Worm (Caenorhabditis elegans) whole organism, L3 larva: ENCODE data around the gene M03F4.6.
A peak's percentile ranks its signal among the peaks of the same experiment; 100 is the strongest.

Experiments
- aly-2 ChIP-seq: fragments of 150-350 bp; optimal IDR thresholded peaks from 2 replicates; lab custom pipeline; 2014; ENCODE audit warnings: missing biosample characterization, missing genetic modification characterization
- ceh-16 ChIP-seq: sonication (generic microtip); optimal IDR thresholded peaks from 2 replicates; lab custom pipeline; 2017; ENCODE audit warnings: missing biosample characterization, missing genetic modification characterization
- ceh-28 ChIP-seq: fragments of 150-350 bp; optimal IDR thresholded peaks from 2 replicates; lab custom pipeline; 2014; ENCODE audit warnings: missing biosample characterization, missing genetic modification reagents, missing genetic modification characterization
- ceh-9 ChIP-seq: sonication (generic microtip); optimal IDR thresholded peaks from 2 replicates; lab custom pipeline; 2018; ENCODE audit warnings: missing biosample characterization, missing genetic modification characterization
- daf-12 ChIP-seq: fragments of 150-350 bp; optimal IDR thresholded peaks from 2 replicates; lab custom pipeline; 2014; ENCODE audit warnings: missing biosample characterization, missing genetic modification reagents, missing genetic modification characterization
- egl-27 ChIP-seq: sonication (generic microtip); optimal IDR thresholded peaks from 4 replicates; lab custom pipeline; 2017; ENCODE audit warnings: missing biosample characterization, missing genetic modification reagents, missing genetic modification characterization
- elt-1 ChIP-seq: fragments of 150-350 bp; optimal IDR thresholded peaks from 2 replicates; lab custom pipeline; 2014; ENCODE audit warnings: missing biosample characterization, missing genetic modification characterization
- elt-2 ChIP-seq: sonication (generic microtip); optimal IDR thresholded peaks from 2 replicates; lab custom pipeline; 2016; ENCODE audit warnings: missing genetic modification reagents, mild to moderate bottlenecking, missing genetic modification characterization, missing compliant biosample characterization
- elt-3 ChIP-seq, 3 experiments: fragments of 150-350 bp in 1 of 3; sonication (generic microtip) in 2 of 3; optimal IDR thresholded peaks; 2 replicates in 2 of 3; 4 replicates in 1 of 3; lab custom pipeline; 2014 to 2017; ENCODE audit warnings: missing biosample characterization in 3 of 3, missing genetic modification characterization in 3 of 3
- eor-1 ChIP-seq, 2 experiments: fragments of 150-350 bp; optimal IDR thresholded peaks; 2 replicates each; lab custom pipeline; 2014 to 2018; ENCODE audit warnings: missing biosample characterization in 2 of 2, missing genetic modification characterization in 2 of 2
- fkh-10 ChIP-seq: sonication (generic microtip); optimal IDR thresholded peaks from 2 replicates; lab custom pipeline; 2017; ENCODE audit warnings: missing biosample characterization, missing genetic modification reagents, missing genetic modification characterization
- fos-1 ChIP-seq: fragments of 150-350 bp; optimal IDR thresholded peaks from 2 replicates; lab custom pipeline; 2014; ENCODE audit warnings: missing biosample characterization, missing genetic modification characterization
- hmg-11 ChIP-seq: sonication (generic microtip); optimal IDR thresholded peaks from 2 replicates; lab custom pipeline; 2016; ENCODE audit warnings: missing genetic modification characterization, missing compliant biosample characterization
- jun-1 ChIP-seq: fragments of 150-350 bp; optimal IDR thresholded peaks from 2 replicates; lab custom pipeline; 2014; ENCODE audit warnings: missing biosample characterization, missing genetic modification reagents, missing genetic modification characterization
- lin-39 ChIP-seq: fragments of 150-350 bp; optimal IDR thresholded peaks from 2 replicates; lab custom pipeline; 2018; ENCODE audit warnings: missing biosample characterization, missing genetic modification reagents, missing genetic modification characterization
- lsy-12 ChIP-seq: sonication (generic microtip); optimal IDR thresholded peaks from 2 replicates; lab custom pipeline; 2016; ENCODE audit warnings: mild to moderate bottlenecking, missing genetic modification characterization, missing compliant biosample characterization
- mdl-1 ChIP-seq: fragments of 150-350 bp; optimal IDR thresholded peaks from 2 replicates; lab custom pipeline; 2014; ENCODE audit warnings: missing biosample characterization, missing genetic modification characterization
- mml-1 ChIP-seq: fragments of 150-350 bp; sonication (generic microtip); optimal IDR thresholded peaks from 3 replicates; lab custom pipeline; 2014; ENCODE audit warnings: missing biosample characterization, missing genetic modification characterization
- nfya-1 ChIP-seq: sonication (generic microtip); optimal IDR thresholded peaks from 2 replicates; lab custom pipeline; 2017; ENCODE audit warnings: missing genetic modification characterization, mild to moderate bottlenecking, missing compliant biosample characterization, antibody characterized with exemption, moderate library complexity; ENCODE audit not compliant: insufficient read depth
- nhr-12 ChIP-seq: fragments of 150-350 bp; optimal IDR thresholded peaks from 2 replicates; lab custom pipeline; 2014; ENCODE audit warnings: missing biosample characterization, missing genetic modification characterization
- nhr-23 ChIP-seq: fragments of 150-350 bp; optimal IDR thresholded peaks from 2 replicates; lab custom pipeline; 2014; ENCODE audit warnings: missing biosample characterization, missing genetic modification reagents, missing genetic modification characterization
- nhr-237 ChIP-seq: fragments of 150-350 bp; optimal IDR thresholded peaks from 2 replicates; lab custom pipeline; 2014; ENCODE audit warnings: missing biosample characterization, missing genetic modification characterization
- nhr-28 ChIP-seq: fragments of 150-350 bp; optimal IDR thresholded peaks from 2 replicates; lab custom pipeline; 2014; ENCODE audit warnings: missing biosample characterization, missing genetic modification characterization
- nhr-43 ChIP-seq: sonication (generic microtip); optimal IDR thresholded peaks from 2 replicates; lab custom pipeline; 2016; ENCODE audit warnings: mild to moderate bottlenecking, missing genetic modification characterization, missing compliant biosample characterization; ENCODE audit not compliant: poor library complexity, severe bottlenecking
- nhr-76 ChIP-seq: fragments of 150-350 bp; sonication (generic microtip); optimal IDR thresholded peaks from 5 replicates; lab custom pipeline; 2014; ENCODE audit warnings: missing biosample characterization, missing genetic modification characterization
- nhr-77 ChIP-seq: fragments of 150-350 bp; optimal IDR thresholded peaks from 2 replicates; lab custom pipeline; 2014; ENCODE audit warnings: missing biosample characterization, missing genetic modification characterization
- pha-4 ChIP-seq: fragments of 150-350 bp; optimal IDR thresholded peaks from 2 replicates; lab custom pipeline; 2014; ENCODE audit warnings: missing biosample characterization, missing genetic modification reagents, missing genetic modification characterization
- pqm-1 ChIP-seq: fragments of 150-350 bp; optimal IDR thresholded peaks from 2 replicates; lab custom pipeline; 2017; ENCODE audit warnings: missing biosample characterization, missing genetic modification characterization, inconsistent platforms
- sea-2 ChIP-seq: fragments of 150-350 bp; sonication (generic microtip); optimal IDR thresholded peaks from 4 replicates; lab custom pipeline; 2014; ENCODE audit warnings: missing biosample characterization, missing genetic modification reagents, missing genetic modification characterization
- snpc-4 ChIP-seq: fragments of 150-350 bp; optimal IDR thresholded peaks from 2 replicates; lab custom pipeline; 2014; ENCODE audit warnings: missing biosample characterization, missing genetic modification characterization
- unc-39 ChIP-seq: sonication (generic microtip); optimal IDR thresholded peaks from 4 replicates; lab custom pipeline; 2017; ENCODE audit warnings: missing biosample characterization, missing genetic modification characterization
- unc-62 ChIP-seq: fragments of 150-350 bp; sonication (generic microtip); optimal IDR thresholded peaks from 4 replicates; lab custom pipeline; 2014; ENCODE audit warnings: missing biosample characterization, missing genetic modification reagents, missing genetic modification characterization
- ztf-11 ChIP-seq: fragments of 150-350 bp; optimal IDR thresholded peaks from 2 replicates; lab custom pipeline; 2014; ENCODE audit warnings: missing biosample characterization, missing genetic modification characterization
- ztf-4 ChIP-seq: fragments of 150-350 bp; optimal IDR thresholded peaks from 2 replicates; lab custom pipeline; 2014; ENCODE audit warnings: missing biosample characterization, missing genetic modification characterization

Gene M03F4.6

DNA sequence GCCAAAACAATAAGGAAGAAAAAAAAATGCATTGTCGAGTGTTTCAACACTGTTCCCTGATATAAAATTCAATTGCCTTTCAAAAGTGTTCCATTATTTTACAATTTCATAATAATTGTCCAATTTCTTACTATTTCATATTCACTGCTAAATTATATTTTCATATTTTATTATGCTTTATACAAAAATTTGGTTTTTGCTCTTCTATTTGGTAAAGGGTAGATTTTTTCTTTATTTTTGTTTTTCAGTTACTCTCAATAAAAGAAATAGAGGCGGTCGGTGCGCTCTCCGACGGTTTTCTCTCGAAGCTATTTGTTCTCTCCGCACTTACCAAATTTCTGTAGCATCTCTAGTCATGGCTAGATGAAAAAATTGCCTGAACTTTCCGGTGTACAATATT is 48.5 kb upstream of the M03F4.6 start, which contains the start of gene sek-3:
Gene sek-3 (plus strand): TSS at position 301 of the 400 bp plus-strand sequence.
- no peak for TF ChIP-seq lin-39 (tag; lab: Kevin White, UChicago)
- no peak for TF ChIP-seq eor-1 (tag; optimal IDR thresholded peaks at IDR 0.05; lab: Kevin White, UChicago)
- TF ChIP-seq unc-39 (tag; lab: Kevin White, UChicago): no peak
- no peak for TF ChIP-seq snpc-4 (tag; lab: Kevin White, UChicago)
- no peak for TF ChIP-seq jun-1 (tag; lab: Kevin White, UChicago)
- no peak for TF ChIP-seq fkh-10

DNA sequence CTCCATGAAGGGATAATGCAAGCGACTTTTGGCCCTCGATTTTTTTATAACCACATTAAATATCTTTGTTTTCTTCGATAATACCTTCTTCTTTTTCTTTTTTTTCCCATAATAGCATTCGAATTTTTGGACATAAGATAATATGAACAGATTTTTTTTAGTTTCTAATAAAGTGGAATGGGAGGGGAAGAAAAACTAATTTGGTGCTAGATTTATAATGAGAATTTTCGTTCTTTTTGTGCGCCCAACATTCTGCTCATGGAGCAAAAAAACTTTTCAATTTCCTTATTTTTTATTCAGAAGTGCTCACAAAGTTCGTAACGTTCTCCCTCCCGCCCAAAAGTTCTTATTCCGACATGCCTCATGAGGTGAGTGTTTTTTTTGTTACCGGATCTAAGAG is 46.6 kb upstream of the M03F4.6 start, which contains the start of gene ZC449.8:
Gene ZC449.8 (plus strand): TSS at position 301 of the 400 bp plus-strand sequence.
- TF ChIP-seq egl-27 (tag; lab: Kevin White, UChicago): no peak
- no peak for TF ChIP-seq eor-1 (tag; optimal IDR thresholded peaks at IDR 0.05; lab: Kevin White, UChicago)
- no peak for TF ChIP-seq aly-2
- TF ChIP-seq nhr-76 (tag; lab: Kevin White, UChicago): no peak
- no peak for TF ChIP-seq hmg-11 (tag; lab: Kevin White, UChicago)
- TF ChIP-seq jun-1 (tag; lab: Kevin White, UChicago): no peak
- no peak for TF ChIP-seq pha-4 (tag; lab: Kevin White, UChicago)
- no peak for TF ChIP-seq ztf-11
- TF ChIP-seq fkh-10: no peak
- no peak for TF ChIP-seq elt-2 (tag; lab: Kevin White, UChicago)
- no peak for TF ChIP-seq sea-2 (GFP tag; lab: Kevin White, UChicago)
- TF ChIP-seq lsy-12 (tag; lab: Kevin White, UChicago): no peak

DNA sequence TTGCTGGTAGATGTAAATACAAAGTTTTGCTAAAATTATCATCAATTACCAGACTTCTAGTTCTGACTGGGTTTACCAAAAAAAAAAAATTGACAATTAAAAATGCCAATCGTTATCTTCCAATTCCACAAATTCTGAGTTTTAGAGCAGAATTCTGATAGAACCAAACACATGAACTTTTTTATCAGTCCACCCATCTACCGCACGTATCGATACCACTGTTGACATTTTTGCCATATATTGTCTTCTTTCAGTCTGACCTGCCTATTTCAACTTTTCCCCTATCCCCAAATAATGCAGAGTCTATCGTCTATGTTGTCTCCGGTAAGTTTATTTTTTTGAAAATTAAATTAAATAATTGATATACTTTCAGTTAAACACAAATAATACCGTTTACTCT is 44.7 kb upstream of the M03F4.6 start, which contains the start of gene ZC449.7:
Gene ZC449.7 (plus strand): TSS at position 249 of the 400 bp plus-strand sequence.
- TF ChIP-seq pha-4 (tag; lab: Kevin White, UChicago) (peak; percentile 10), nhr-28 (tag; lab: Kevin White, UChicago) (no peak), elt-2 (tag; lab: Kevin White, UChicago) (peak; percentile 51)

- TF ChIP-seq eor-1 (tag; optimal IDR thresholded peaks at IDR 0.05; lab: Kevin White, UChicago) (no peak), nhr-12 (tag; lab: Kevin White, UChicago) (no peak), mml-1 (tag; lab: Kevin White, UChicago) (no peak), ceh-16 (no peak), ztf-4 (tag; lab: Kevin White, UChicago) (no peak), nfya-1 (tag; lab: Kevin White, UChicago) (no peak)
Observed at ce11 chrX:5009000-5009399, 39.9 kb upstream of the M03F4.6 start, which contains the start of gene hsd-3. Gene hsd-3, plus strand, starts transcription at chrX:5009300.

- TF ChIP-seq elt-1: no peak
- TF ChIP-seq elt-2 (tag; lab: Kevin White, UChicago): peak; percentile 64
- peak; percentile 14 for TF ChIP-seq pha-4 (tag; lab: Kevin White, UChicago)
- TF ChIP-seq nhr-237 (tag; lab: Kevin White, UChicago): no peak
Observed at ce11 chrX:5006972-5007371, 37.8 kb upstream of the M03F4.6 start.

DNA sequence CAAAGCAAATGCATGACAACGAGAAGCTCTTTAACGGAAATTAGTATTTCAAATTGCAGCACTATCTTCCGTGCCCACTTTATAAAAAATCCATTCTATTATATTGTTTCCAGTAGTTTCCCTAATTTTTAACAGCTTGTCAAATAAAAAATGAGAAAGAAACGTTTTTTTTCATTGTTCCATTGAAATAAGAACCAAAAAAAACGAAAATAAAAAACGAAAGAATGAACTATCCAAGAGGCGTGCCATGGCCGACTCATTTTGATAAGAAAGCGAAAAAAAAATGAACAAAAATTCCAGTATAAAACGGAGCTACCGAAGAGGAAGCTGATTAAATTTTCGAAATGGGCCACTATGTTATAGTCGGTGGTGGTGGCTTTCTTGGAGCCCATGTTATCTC is 35.8 kb upstream of the M03F4.6 start, which contains the start of gene hsd-2:
Gene hsd-2 (plus strand): TSS at position 301 of the 400 bp plus-strand sequence.
- TF ChIP-seq fos-1 (tag; lab: Kevin White, UChicago) (no peak), lsy-12 (tag; lab: Kevin White, UChicago) (no peak), ceh-9 (tag; lab: Kevin White, UChicago) (no peak), nhr-23 (tag; lab: Kevin White, UChicago) (no peak), daf-12 (tag; lab: Kevin White, UChicago) (no peak), nhr-77 (no peak), ceh-28 (tag; lab: Kevin White, UChicago) (no peak), unc-62 (GFP tag; lab: Kevin White, UChicago) (no peak), fkh-10 (no peak), elt-1 (no peak), nhr-43 (tag; lab: Kevin White, UChicago) (no peak), nhr-237 (tag; lab: Kevin White, UChicago) (no peak), mdl-1 (no peak), elt-3 (tag; optimal IDR thresholded peaks at IDR 0.05; lab: Kevin White, UChicago) (no peak), nhr-12 (tag; lab: Kevin White, UChicago) (no peak), ztf-4 (tag; lab: Kevin White, UChicago) (no peak), jun-1 (tag; lab: Kevin White, UChicago) (no peak), pqm-1 (no peak)
